Worm (Caenorhabditis elegans): Measurements from ENCODE around the gene lmp-2.

Gene lmp-2

DNA sequence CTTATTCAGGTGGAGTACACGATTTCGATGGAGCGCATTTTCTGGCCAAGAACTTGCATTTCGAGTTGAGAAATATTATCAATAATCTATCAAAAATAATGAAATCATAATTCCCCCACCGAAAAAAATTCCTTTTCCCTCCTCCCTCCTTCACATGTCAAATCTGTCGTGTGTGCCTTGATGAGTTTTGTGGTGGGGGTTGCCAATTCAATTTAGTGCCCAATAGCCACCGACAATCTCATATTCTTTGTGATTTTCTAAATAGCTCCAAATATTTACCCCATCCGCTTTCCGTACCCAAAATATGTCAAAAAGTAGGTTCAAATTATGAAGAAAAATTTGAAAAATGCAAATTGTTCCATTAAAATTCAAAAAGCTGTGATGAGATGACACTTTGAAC lies 36.6 kb downstream of the lmp-2 start, which contains the start of gene tmc-1:
TSS of gene tmc-1 (plus strand) at position 189 of the 400 bp plus-strand sequence.
- TF ChIP-seq him-1 (tag; optimal IDR thresholded peaks at IDR 0.05) (no peak), dao-5 (tag; optimal IDR thresholded peaks at IDR 0.05) (no peak), W03F9.2 (tag; optimal IDR thresholded peaks at IDR 0.05) (no peak)

DNA sequence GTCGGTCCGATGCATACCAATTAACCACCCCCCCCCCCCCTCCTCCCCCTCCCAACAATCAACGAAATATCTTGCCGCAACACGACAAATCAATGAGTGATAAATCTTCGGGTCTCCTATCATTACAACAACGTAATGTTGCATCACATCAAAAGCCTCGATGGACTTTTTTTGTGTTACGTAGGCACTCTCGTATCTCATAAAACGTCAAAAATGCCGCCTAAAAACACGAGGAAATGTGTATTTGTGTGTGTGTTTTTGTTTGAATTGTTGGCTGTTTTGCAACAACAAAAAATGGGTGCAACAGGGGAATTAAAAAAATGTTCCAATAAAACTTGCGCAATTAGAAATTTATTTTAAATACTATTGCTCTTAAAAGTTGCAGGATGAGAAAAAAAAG lies 41.8 kb downstream of the lmp-2 start:
- TF ChIP-seq him-1 (tag; optimal IDR thresholded peaks at IDR 0.05) = no peak
- no peak for TF ChIP-seq W03F9.2 (tag; optimal IDR thresholded peaks at IDR 0.05)
- no peak for TF ChIP-seq dao-5 (tag; optimal IDR thresholded peaks at IDR 0.05)

DNA sequence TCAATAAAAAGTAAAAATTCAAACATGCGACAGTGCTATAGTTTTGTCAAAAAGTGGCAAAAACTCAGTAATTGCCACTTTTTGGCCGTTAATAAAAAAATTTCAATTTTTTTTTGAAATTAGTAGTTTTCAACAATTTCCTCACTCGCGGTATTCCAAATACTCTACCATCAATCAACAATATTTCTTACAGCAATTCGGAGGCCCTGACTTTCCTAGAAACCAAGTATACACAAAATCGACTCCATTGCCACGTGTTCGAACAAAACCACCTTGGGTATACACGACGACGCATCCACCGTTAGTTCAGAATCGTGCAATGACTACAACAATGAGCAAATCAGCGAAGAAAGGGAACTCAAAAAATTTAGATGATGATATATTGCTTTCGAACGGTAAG lies 46.2 kb downstream of the lmp-2 start:
- no peak for TF ChIP-seq him-1 (tag; optimal IDR thresholded peaks at IDR 0.05)

DNA sequence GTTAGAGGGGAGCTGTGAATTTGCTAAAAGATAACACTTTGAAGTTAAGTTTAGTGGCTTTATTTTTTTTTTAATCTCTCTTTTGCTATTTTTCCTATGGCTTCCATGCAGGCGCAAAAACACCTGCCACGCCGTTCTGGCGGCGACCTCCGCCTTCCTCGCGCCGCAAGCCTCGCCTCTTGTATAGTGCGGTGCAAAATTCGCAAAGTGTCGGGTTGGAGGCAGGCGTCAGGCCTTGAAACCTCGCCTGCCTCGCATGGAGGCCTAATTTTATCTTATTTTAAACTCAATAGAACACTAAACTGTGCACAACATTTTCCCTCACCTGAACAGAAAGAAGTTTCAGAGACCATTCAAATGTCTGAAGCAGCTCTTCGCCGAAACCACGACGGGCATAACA lies 46.6 kb downstream of the lmp-2 start:
- TF ChIP-seq him-1 (tag; optimal IDR thresholded peaks at IDR 0.05) (no peak), W03F9.2 (tag; optimal IDR thresholded peaks at IDR 0.05) (no peak), dao-5 (tag; optimal IDR thresholded peaks at IDR 0.05) (no peak)

Data from whole organism, L4/young adult.